Fruit fly (Drosophila melanogaster) whole organism, prepupa: ENCODE measurements around the gene mon2.
A peak's percentile ranks its signal among the peaks of the same experiment; 100 is the strongest.

Experiments used
- Blimp-1 ChIP-seq: fragments of 200-800 bp; sonication (Bioruptor generic); optimal IDR thresholded peaks from 3 replicates; lab custom pipeline; 2017; ENCODE audit warnings: missing biosample characterization, missing genetic modification characterization, mild to moderate bottlenecking, moderate library complexity, missing genetic modification reagents
- CG10631 ChIP-seq: fragments of 200-800 bp; sonication (Bioruptor generic); optimal IDR thresholded peaks from 2 replicates; lab custom pipeline; 2016; ENCODE audit warnings: missing biosample characterization, missing genetic modification characterization
- CG10669 ChIP-seq: fragments of 200-800 bp; sonication (Bioruptor generic); optimal IDR thresholded peaks from 3 replicates; lab custom pipeline; 2018; ENCODE audit warnings: missing biosample characterization, mild to moderate bottlenecking, missing genetic modification characterization, moderate library complexity
- CG11294 ChIP-seq: fragments of 200-800 bp; sonication (Bioruptor generic); IDR thresholded peaks from 2 replicates; pipeline ENCODE4 v1.3.6; 2022; ENCODE audit warnings: missing biosample characterization, missing genetic modification characterization
- CG11902 ChIP-seq: fragments of 200-800 bp; sonication (Bioruptor generic); optimal IDR thresholded peaks from 3 replicates; lab custom pipeline; 2016; ENCODE audit warnings: missing biosample characterization, missing genetic modification characterization
- CG15336 ChIP-seq: fragments of 200-800 bp; sonication (Bioruptor generic); IDR thresholded peaks from 2 replicates; pipeline ENCODE4 v1.3.6; 2022; ENCODE audit warnings: missing biosample characterization, missing genetic modification characterization
- CG1621 ChIP-seq: fragments of 200-800 bp; sonication (Bioruptor generic); optimal IDR thresholded peaks from 3 replicates; lab custom pipeline; 2018; ENCODE audit warnings: missing biosample characterization, mild to moderate bottlenecking, missing genetic modification characterization
- CG16779 ChIP-seq: fragments of 200-800 bp; sonication (Bioruptor generic); optimal IDR thresholded peaks from 3 replicates; lab custom pipeline; 2017; ENCODE audit warnings: missing biosample characterization, mild to moderate bottlenecking, missing genetic modification characterization
- CG3032 ChIP-seq: fragments of 200-800 bp; optimal IDR thresholded peaks from 2 replicates; lab custom pipeline; 2019; ENCODE audit warnings: missing biosample characterization, mild to moderate bottlenecking, missing genetic modification characterization, moderate library complexity
- CG31627 ChIP-seq: fragments of 200-800 bp; sonication (Bioruptor generic); optimal IDR thresholded peaks from 3 replicates; lab custom pipeline; 2016; ENCODE audit warnings: missing biosample characterization, missing genetic modification characterization
- CG32006 ChIP-seq: fragments of 200-800 bp; sonication (Bioruptor generic); optimal IDR thresholded peaks from 3 replicates; lab custom pipeline; 2017; ENCODE audit warnings: missing biosample characterization, mild to moderate bottlenecking, missing genetic modification characterization
- CG6163 ChIP-seq: fragments of 200-800 bp; sonication (Bioruptor generic); IDR thresholded peaks from 3 replicates; pipeline ENCODE4 v1.3.6; 2022; ENCODE audit warnings: missing biosample characterization, missing genetic modification characterization
- CG6276 ChIP-seq: fragments of 200-800 bp; sonication (Bioruptor generic); optimal IDR thresholded peaks from 2 replicates; lab custom pipeline; 2017; ENCODE audit warnings: missing biosample characterization, mild to moderate bottlenecking, missing genetic modification characterization
- CG6792 ChIP-seq: fragments of 200-800 bp; sonication (Bioruptor generic); optimal IDR thresholded peaks from 3 replicates; lab custom pipeline; 2016; ENCODE audit warnings: missing biosample characterization, missing genetic modification characterization
- CG6808 ChIP-seq: fragments of 200-800 bp; sonication (Bioruptor generic); optimal IDR thresholded peaks from 3 replicates; lab custom pipeline; 2017; ENCODE audit warnings: missing biosample characterization, missing genetic modification characterization, mild to moderate bottlenecking, moderate library complexity, missing genetic modification reagents
- CG6854 ChIP-seq: fragments of 200-800 bp; sonication (Bioruptor generic); optimal IDR thresholded peaks from 2 replicates; lab custom pipeline; 2017; ENCODE audit warnings: missing biosample characterization, mild to moderate bottlenecking, missing genetic modification characterization
- CG8119 ChIP-seq: fragments of 200-800 bp; sonication (Bioruptor generic); IDR thresholded peaks from 3 replicates; pipeline ENCODE4 v1.3.6; 2022; ENCODE audit warnings: missing biosample characterization, missing genetic modification characterization
- CG8632 ChIP-seq: fragments of 200-800 bp; sonication (Bioruptor generic); optimal IDR thresholded peaks from 3 replicates; lab custom pipeline; 2016; ENCODE audit warnings: missing biosample characterization, missing genetic modification characterization
- CG9139 ChIP-seq: fragments of 200-800 bp; sonication (Bioruptor generic); optimal IDR thresholded peaks from 3 replicates; lab custom pipeline; 2017; ENCODE audit warnings: missing biosample characterization, mild to moderate bottlenecking, missing genetic modification characterization
- Eip75B ChIP-seq: fragments of 200-800 bp; sonication (Bioruptor generic); optimal IDR thresholded peaks from 3 replicates; lab custom pipeline; 2016; ENCODE audit warnings: missing biosample characterization, missing genetic modification characterization
- Ets21C ChIP-seq: fragments of 200-800 bp; sonication (Bioruptor generic); optimal IDR thresholded peaks from 3 replicates; lab custom pipeline; 2016; ENCODE audit warnings: missing biosample characterization, missing genetic modification characterization
- Ets96B ChIP-seq: fragments of 200-800 bp; optimal IDR thresholded peaks from 2 replicates; lab custom pipeline; 2019; ENCODE audit warnings: missing biosample characterization, mild to moderate bottlenecking, missing genetic modification characterization, moderate library complexity
- Gug ChIP-seq: fragments of 200-800 bp; sonication (Bioruptor generic); IDR thresholded peaks from 2 replicates; pipeline ENCODE4 v1.3.6; 2022; ENCODE audit warnings: missing biosample characterization, missing genetic modification characterization
- Hr38 ChIP-seq: sonication (Bioruptor generic); optimal IDR thresholded peaks from 2 replicates; lab custom pipeline; 2016; ENCODE audit warnings: missing biosample characterization, missing genetic modification characterization
- Hr39 ChIP-seq: fragments of 200-800 bp; sonication (Bioruptor generic); optimal IDR thresholded peaks from 2 replicates; lab custom pipeline; 2016; ENCODE audit warnings: missing biosample characterization, missing genetic modification characterization
- Hr4 ChIP-seq: fragments of 200-800 bp; sonication (Bioruptor generic); optimal IDR thresholded peaks from 3 replicates; lab custom pipeline; 2016; ENCODE audit warnings: missing biosample characterization, missing genetic modification characterization
- Lpt ChIP-seq: fragments of 200-800 bp; sonication (Bioruptor generic); optimal IDR thresholded peaks from 3 replicates; lab custom pipeline; 2016; ENCODE audit warnings: missing biosample characterization, missing genetic modification characterization
- OdsH ChIP-seq: fragments of 200-800 bp; sonication (Bioruptor generic); optimal IDR thresholded peaks from 3 replicates; lab custom pipeline; 2016; ENCODE audit warnings: missing biosample characterization, missing genetic modification characterization
- Sox14 ChIP-seq: fragments of 200-800 bp; sonication (Bioruptor generic); optimal IDR thresholded peaks from 3 replicates; lab custom pipeline; 2016; ENCODE audit warnings: missing biosample characterization, missing genetic modification characterization
- Sox15 ChIP-seq: fragments of 200-800 bp; sonication (Bioruptor generic); optimal IDR thresholded peaks from 3 replicates; lab custom pipeline; 2016; ENCODE audit warnings: missing biosample characterization, missing genetic modification characterization
- achi ChIP-seq: fragments of 200-800 bp; sonication (Bioruptor generic); optimal IDR thresholded peaks from 3 replicates; lab custom pipeline; 2016; ENCODE audit warnings: missing biosample characterization, missing genetic modification characterization
- cyc ChIP-seq: fragments of 200-800 bp; sonication (Bioruptor generic); optimal IDR thresholded peaks from 3 replicates; lab custom pipeline; 2016; ENCODE audit warnings: missing biosample characterization, missing genetic modification characterization
- dac ChIP-seq: fragments of 200-800 bp; sonication (Bioruptor generic); optimal IDR thresholded peaks from 2 replicates; lab custom pipeline; 2017; ENCODE audit warnings: missing biosample characterization, mild to moderate bottlenecking, missing genetic modification characterization
- dsx ChIP-seq: fragments of 200-800 bp; optimal IDR thresholded peaks from 3 replicates; lab custom pipeline; 2019; ENCODE audit warnings: missing biosample characterization, mild to moderate bottlenecking, missing genetic modification characterization, moderate library complexity; ENCODE audit not compliant: poor library complexity, severe bottlenecking
- eg ChIP-seq: fragments of 200-800 bp; sonication (Bioruptor generic); IDR thresholded peaks from 3 replicates; pipeline ENCODE4 v1.3.6; 2022; ENCODE audit warnings: missing biosample characterization, missing genetic modification characterization
- esn ChIP-seq: fragments of 200-800 bp; sonication (Bioruptor generic); optimal IDR thresholded peaks from 2 replicates; lab custom pipeline; 2016; ENCODE audit warnings: missing biosample characterization, mild to moderate bottlenecking, missing genetic modification characterization, moderate library complexity
- fd59A ChIP-seq: fragments of 200-800 bp; sonication (Bioruptor generic); optimal IDR thresholded peaks from 2 replicates; lab custom pipeline; 2017; ENCODE audit warnings: missing biosample characterization, mild to moderate bottlenecking, missing genetic modification characterization, missing genetic modification reagents
- fd85E ChIP-seq: fragments of 200-800 bp; sonication (Bioruptor generic); optimal IDR thresholded peaks from 3 replicates; lab custom pipeline; 2016; ENCODE audit warnings: missing biosample characterization, missing genetic modification characterization
- fkh ChIP-seq: fragments of 200-800 bp; sonication (Bioruptor generic); optimal IDR thresholded peaks from 3 replicates; lab custom pipeline; 2017; ENCODE audit warnings: missing biosample characterization, mild to moderate bottlenecking, missing genetic modification characterization, moderate library complexity
- lz ChIP-seq: fragments of 200-800 bp; sonication (Bioruptor generic); optimal IDR thresholded peaks from 3 replicates; lab custom pipeline; 2016; ENCODE audit warnings: missing biosample characterization, missing genetic modification characterization
- net ChIP-seq: fragments of 200-800 bp; sonication (Bioruptor generic); optimal IDR thresholded peaks from 3 replicates; lab custom pipeline; 2016; ENCODE audit warnings: missing biosample characterization, missing genetic modification characterization
- pdm3 ChIP-seq: fragments of 200-800 bp; sonication (Bioruptor generic); optimal IDR thresholded peaks from 3 replicates; lab custom pipeline; 2016; ENCODE audit warnings: missing biosample characterization, missing genetic modification characterization
- spab ChIP-seq: fragments of 200-800 bp; sonication (Bioruptor generic); optimal IDR thresholded peaks from 2 replicates; lab custom pipeline; 2017; ENCODE audit warnings: missing biosample characterization, mild to moderate bottlenecking, missing genetic modification characterization, missing genetic modification reagents
- ss ChIP-seq, 2 experiments: fragments of 200-800 bp; sonication (Bioruptor generic); optimal IDR thresholded peaks; 2 replicates in 1 of 2; 3 replicates in 1 of 2; lab custom pipeline; 2017 to 2018; ENCODE audit warnings: mild to moderate bottlenecking in 2 of 2, missing biosample characterization in 2 of 2, missing genetic modification characterization in 2 of 2, moderate library complexity in 1 of 2
- svp ChIP-seq: fragments of 200-800 bp; sonication (Bioruptor generic); peaks from one replicate; lab custom pipeline; 2016; ENCODE audit warnings: missing biosample characterization, missing genetic modification characterization
- vri ChIP-seq: fragments of 200-800 bp; sonication (Bioruptor generic); optimal IDR thresholded peaks from 3 replicates; lab custom pipeline; 2016; ENCODE audit warnings: missing biosample characterization, mild to moderate bottlenecking, missing genetic modification characterization

mon2 gene

dm6 chr2L:8097964-8098945 is 25.6 kb downstream of the mon2 start:
- TF ChIP-seq Ets96B (tag; lab: Kevin White, UChicago) (no peak), CG6276 (GFP tag; lab: Kevin White, UChicago) (no peak), CG31627 (GFP tag; lab: Kevin White, UChicago) (no peak), Lpt (no peak), CG6792 (no peak), cyc (GFP tag; lab: Kevin White, UChicago) (no peak), CG8119 (GFP tag; lab: Robert Waterston, UW) (no peak), achi (no peak), vri (peak; percentile 38), CG9139 (no peak), CG6808 (GFP tag; lab: Kevin White, UChicago) (no peak), net (GFP tag; lab: Kevin White, UChicago) (no peak), Eip75B (GFP tag; lab: Kevin White, UChicago) (no peak), Gug (GFP tag; lab: Robert Waterston, UW) (no peak), lz (no peak), spab (GFP tag; lab: Kevin White, UChicago) (no peak), Sox14 (no peak), Blimp-1 (GFP tag; lab: Kevin White, UChicago) (no peak), dac (GFP tag; lab: Kevin White, UChicago) (no peak), CG8632 (GFP tag; lab: Kevin White, UChicago) (no peak), esn (GFP tag; lab: Kevin White, UChicago) (no peak), Hr39 (GFP tag; lab: Kevin White, UChicago) (no peak), ss (GFP tag; optimal IDR thresholded peaks at IDR 0.05; lab: Kevin White, UChicago) (no peak), svp (GFP tag; lab: Kevin White, UChicago) (peak; percentile 67), CG1621 (tag; lab: Kevin White, UChicago) (no peak), OdsH (GFP tag; lab: Kevin White, UChicago) (no peak), CG15336 (GFP tag; lab: Robert Waterston, UW) (0 out of 2 replicates have a peak, but pooled peaks have one; percentile 28), fd59A (GFP tag; lab: Kevin White, UChicago) (no peak), Hr4 (GFP tag; lab: Kevin White, UChicago) (peak; percentile 61)

- TF ChIP-seq vri (no peak), Gug (GFP tag; lab: Robert Waterston, UW) (no peak), dsx (GFP tag; lab: Kevin White, UChicago) (no peak), CG11294 (GFP tag; lab: Robert Waterston, UW) (no peak), CG11902 (GFP tag; lab: Kevin White, UChicago) (no peak), CG6854 (no peak), CG6792 (no peak), CG3032 (tag; lab: Kevin White, UChicago) (no peak), OdsH (GFP tag; lab: Kevin White, UChicago) (no peak), fd85E (GFP tag; lab: Kevin White, UChicago) (no peak), CG10669 (GFP tag; lab: Kevin White, UChicago) (no peak), dac (GFP tag; lab: Kevin White, UChicago) (no peak), CG8119 (GFP tag; lab: Robert Waterston, UW) (no peak), Eip75B (GFP tag; lab: Kevin White, UChicago) (no peak), Ets96B (tag; lab: Kevin White, UChicago) (no peak), CG8632 (GFP tag; lab: Kevin White, UChicago) (no peak), Ets21C (GFP tag; lab: Kevin White, UChicago) (no peak), CG10631 (GFP tag; lab: Kevin White, UChicago) (no peak), eg (GFP tag; lab: Robert Waterston, UW) (no peak), CG6276 (GFP tag; lab: Kevin White, UChicago) (no peak), Hr4 (GFP tag; lab: Kevin White, UChicago) (no peak), Sox15 (GFP tag; lab: Kevin White, UChicago) (no peak), CG15336 (GFP tag; lab: Robert Waterston, UW) (no peak), esn (GFP tag; lab: Kevin White, UChicago) (no peak), pdm3 (GFP tag; lab: Kevin White, UChicago) (no peak), fkh (peak; percentile 99), Hr38 (no peak), CG16779 (peak; percentile 2), cyc (GFP tag; lab: Kevin White, UChicago) (no peak), achi (no peak), CG6163 (GFP tag; lab: Robert Waterston, UW) (no peak), fd59A (GFP tag; lab: Kevin White, UChicago) (no peak), CG9139 (no peak), Sox14 (no peak), CG32006 (GFP tag; lab: Kevin White, UChicago) (no peak)
These were observed 26.3 kb downstream of the mon2 start for dm6 chr2L:8097461-8097860.
